Worm (Caenorhabditis elegans) whole organism, L4 larva: ENCODE data around the gene cul-4.

Experiments
- T20F7.1 ChIP-seq: fragments of 200-800 bp; sonication (Bioruptor generic); optimal IDR thresholded peaks from 2 replicates; lab custom pipeline; 2018; ENCODE audit warnings: mild to moderate bottlenecking, missing genetic modification characterization, missing compliant biosample characterization
- Y105C5A.15 ChIP-seq: fragments of 200-800 bp; sonication (Bioruptor generic); IDR thresholded peaks from 2 replicates; pipeline ENCODE4 v1.3.6; 2022; ENCODE audit warnings: missing genetic modification characterization, missing compliant biosample characterization
- ZK337.2 ChIP-seq: fragments of 200-800 bp; sonication (Bioruptor generic); IDR thresholded peaks from 2 replicates; pipeline ENCODE4 v1.3.6; 2022; ENCODE audit warnings: missing genetic modification reagents, missing genetic modification characterization, missing compliant biosample characterization
- aha-1 ChIP-seq: fragments of 150-350 bp; peaks from one replicate; lab custom pipeline; 2014; ENCODE audit warnings: missing biosample characterization, missing genetic modification characterization
- ceh-20 ChIP-seq: fragments of 200-800 bp; sonication (Bioruptor generic); IDR thresholded peaks from 2 replicates; pipeline ENCODE4 v1.3.6; 2022; ENCODE audit warnings: missing genetic modification reagents, missing genetic modification characterization, missing compliant biosample characterization
- daf-16 ChIP-seq, 3 experiments: sonication (generic microtip); optimal IDR thresholded peaks; 2 replicates each; lab custom pipeline; 2016 to 2017; ENCODE audit warnings: missing genetic modification characterization in 3 of 3, missing genetic modification reagents in 3 of 3, mild to moderate bottlenecking in 2 of 3, missing compliant biosample characterization in 2 of 3, missing biosample characterization in 1 of 3, moderate library complexity in 1 of 3
- daf-8 ChIP-seq: fragments of 200-800 bp; sonication (Bioruptor generic); IDR thresholded peaks from 2 replicates; pipeline ENCODE4 v1.3.6; 2022; ENCODE audit warnings: missing genetic modification characterization, missing compliant biosample characterization
- dmd-6 ChIP-seq: fragments of 200-800 bp; sonication (Bioruptor generic); IDR thresholded peaks from 2 replicates; pipeline ENCODE4 v1.3.6; 2022; ENCODE audit warnings: missing genetic modification reagents, missing genetic modification characterization, missing compliant biosample characterization
- dmd-8 ChIP-seq: fragments of 200-800 bp; sonication (Bioruptor generic); IDR thresholded peaks from 2 replicates; pipeline ENCODE4 v1.3.6; 2022; ENCODE audit warnings: missing genetic modification characterization, missing compliant biosample characterization
- dve-1 ChIP-seq: sonication (generic microtip); optimal IDR thresholded peaks from 2 replicates; lab custom pipeline; 2017; ENCODE audit warnings: antibody characterized with exemption, mild to moderate bottlenecking, missing genetic modification characterization, missing compliant biosample characterization; ENCODE audit not compliant: insufficient read depth
- hif-1 ChIP-seq, 2 experiments: sonication (generic microtip); optimal IDR thresholded peaks; 2 replicates each; lab custom pipeline; 2016 to 2017; ENCODE audit warnings: missing compliant biosample characterization in 2 of 2, missing genetic modification characterization in 2 of 2, missing genetic modification reagents in 2 of 2, missing genotype in 2 of 2, mild to moderate bottlenecking in 1 of 2
- hlh-11 ChIP-seq: fragments of 200-800 bp; sonication (Bioruptor generic); optimal IDR thresholded peaks from 2 replicates; lab custom pipeline; 2018; ENCODE audit warnings: mild to moderate bottlenecking, missing genetic modification characterization, missing compliant biosample characterization
- jun-1 ChIP-seq: fragments of 150-350 bp; optimal IDR thresholded peaks from 2 replicates; lab custom pipeline; 2014; ENCODE audit warnings: missing biosample characterization, missing genetic modification reagents, missing genetic modification characterization
- lin-1 ChIP-seq: fragments of 200-800 bp; sonication (Bioruptor generic); IDR thresholded peaks from 2 replicates; pipeline ENCODE4 v1.3.6; 2022; ENCODE audit warnings: missing genetic modification reagents, missing genetic modification characterization, missing compliant biosample characterization
- lin-15B ChIP-seq: fragments of 150-350 bp; sonication (generic microtip); optimal IDR thresholded peaks from 3 replicates; lab custom pipeline; 2014; ENCODE audit warnings: missing biosample characterization, missing genetic modification characterization
- lin-29 ChIP-seq: fragments of 200-800 bp; sonication (Bioruptor generic); IDR thresholded peaks from 2 replicates; pipeline ENCODE4 v1.3.6; 2022; ENCODE audit warnings: missing genetic modification reagents, missing genetic modification characterization, missing compliant biosample characterization
- lin-39 ChIP-seq: fragments of 150-350 bp; optimal IDR thresholded peaks from 2 replicates; lab custom pipeline; 2014; ENCODE audit warnings: missing biosample characterization, missing genetic modification reagents, missing genetic modification characterization
- madf-9 ChIP-seq: fragments of 200-800 bp; sonication (Bioruptor generic); conservative IDR thresholded peaks from 2 replicates; pipeline ENCODE4 v1.3.6; 2022; ENCODE audit warnings: missing genetic modification reagents, missing genetic modification characterization, missing compliant biosample characterization
- mdt-29 ChIP-seq: fragments of 200-800 bp; sonication (Bioruptor generic); IDR thresholded peaks from 2 replicates; pipeline ENCODE4 v1.3.6; 2022; ENCODE audit warnings: missing genetic modification reagents, missing genetic modification characterization, missing compliant biosample characterization
- nhr-102 ChIP-seq: sonication (generic microtip); optimal IDR thresholded peaks from 2 replicates; lab custom pipeline; 2016; ENCODE audit warnings: mild to moderate bottlenecking, missing genetic modification characterization, moderate library complexity, missing compliant biosample characterization
- nhr-25 ChIP-seq: sonication (generic microtip); optimal IDR thresholded peaks from 2 replicates; lab custom pipeline; 2017; ENCODE audit warnings: missing genetic modification characterization, mild to moderate bottlenecking, missing compliant biosample characterization, antibody characterized with exemption, moderate library complexity, borderline replicate concordance; ENCODE audit not compliant: insufficient read depth
- nhr-28 ChIP-seq: fragments of 150-350 bp; optimal IDR thresholded peaks from 2 replicates; lab custom pipeline; 2014; ENCODE audit warnings: missing biosample characterization, missing genetic modification characterization
- nhr-48 ChIP-seq: sonication (generic microtip); optimal IDR thresholded peaks from 2 replicates; lab custom pipeline; 2016; ENCODE audit warnings: mild to moderate bottlenecking, missing genetic modification characterization, missing compliant biosample characterization
- php-3 ChIP-seq: fragments of 200-800 bp; sonication (Bioruptor generic); IDR thresholded peaks from 2 replicates; pipeline ENCODE4 v1.3.6; 2022; ENCODE audit warnings: missing genetic modification reagents, missing genetic modification characterization, missing compliant biosample characterization
- pqm-1 ChIP-seq: sonication (generic microtip); optimal IDR thresholded peaks from 2 replicates; lab custom pipeline; 2017; ENCODE audit warnings: missing biosample characterization, missing genetic modification characterization
- rbr-2 ChIP-seq: sonication (generic microtip); optimal IDR thresholded peaks from 2 replicates; lab custom pipeline; 2016; ENCODE audit warnings: missing genotype, missing genetic modification characterization, missing compliant biosample characterization
- skn-1 ChIP-seq: fragments of 150-350 bp; optimal IDR thresholded peaks from 2 replicates; lab custom pipeline; 2014; ENCODE audit warnings: missing biosample characterization, missing genetic modification characterization
- tag-97 ChIP-seq: fragments of 200-800 bp; sonication (Bioruptor generic); IDR thresholded peaks from 2 replicates; pipeline ENCODE4 v1.3.6; 2022; ENCODE audit warnings: missing genetic modification characterization, missing compliant biosample characterization
- tra-1 ChIP-seq: fragments of 200-800 bp; sonication (Bioruptor generic); IDR thresholded peaks from 2 replicates; pipeline ENCODE4 v1.3.6; 2022; ENCODE audit warnings: missing genetic modification reagents, missing genetic modification characterization, missing compliant biosample characterization
- unc-130 ChIP-seq: sonication (generic microtip); optimal IDR thresholded peaks from 2 replicates; lab custom pipeline; 2016; ENCODE audit warnings: missing genetic modification reagents, missing genetic modification characterization, missing compliant biosample characterization
- unc-62 ChIP-seq, 3 experiments: fragments of 150-350 bp in 1 of 3; sonication (generic microtip); optimal IDR thresholded peaks in 2 of 3; peaks in 1 of 3; 1 replicate in 1 of 3; 2 replicates in 2 of 3; lab custom pipeline; 2014 to 2017; ENCODE audit warnings: missing biosample characterization in 3 of 3, missing genetic modification characterization in 3 of 3, missing genetic modification reagents in 3 of 3, missing genotype in 1 of 3
- zag-1 ChIP-seq: fragments of 150-350 bp; optimal IDR thresholded peaks from 2 replicates; lab custom pipeline; 2014; ENCODE audit warnings: missing biosample characterization, missing genetic modification characterization
- ztf-11 ChIP-seq: fragments of 150-350 bp; optimal IDR thresholded peaks from 2 replicates; lab custom pipeline; 2014; ENCODE audit warnings: missing biosample characterization, missing genetic modification characterization
- ztf-7 ChIP-seq: fragments of 150-350 bp; optimal IDR thresholded peaks from 2 replicates; lab custom pipeline; 2014; ENCODE audit warnings: missing biosample characterization, missing genetic modification characterization

cul-4 gene

DNA sequence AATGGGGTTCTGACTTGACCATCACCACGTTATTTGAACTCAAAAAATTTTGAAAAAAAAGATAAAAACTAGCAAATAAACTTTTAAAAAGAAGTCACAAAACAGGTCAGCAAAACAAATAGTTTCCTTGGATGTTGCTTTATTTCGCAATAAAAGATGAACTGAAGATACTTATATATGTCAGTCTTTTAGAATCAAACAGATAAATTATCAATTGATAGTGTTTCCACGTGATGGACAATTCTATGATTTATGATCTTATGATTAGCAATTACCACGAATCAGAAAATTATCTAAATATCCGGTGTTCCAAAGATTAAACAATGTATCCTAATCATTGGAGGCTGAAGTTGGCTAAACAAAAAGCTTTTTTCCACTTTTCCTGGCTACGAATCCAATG, 14.2 kb upstream of the cul-4 start (continued):
- TF ChIP-seq dmd-8 (no peak), ZK337.2 (GFP tag; lab: Robert Waterston, UW) (no peak), ztf-11 (tag; lab: Kevin White, UChicago) (no peak), mdt-29 (GFP tag; lab: Robert Waterston, UW) (no peak), ztf-7 (tag; lab: Kevin White, UChicago) (no peak), tra-1 (GFP tag; lab: Robert Waterston, UW) (peak; percentile 67; the same call in 1 of the 2 replicates), hif-1 (tag; optimal IDR thresholded peaks at IDR 0.05; lab: Kevin White, UChicago) (no peak), tag-97 (GFP tag; lab: Robert Waterston, UW) (no peak), madf-9 (GFP tag; lab: Robert Waterston, UW) (no peak), unc-62 (GFP tag; optimal IDR thresholded peaks at IDR 0.05 in 1 of 2; lab: Kevin White, UChicago) (peak in 1 of 2 experiments; percentile 98), unc-62 (tag; optimal IDR thresholded peaks at IDR 0.05; lab: Kevin White, UChicago) (no peak), lin-29 (GFP tag; lab: Robert Waterston, UW) (no peak), rbr-2 (tag; lab: Kevin White, UChicago) (no peak)

DNA sequence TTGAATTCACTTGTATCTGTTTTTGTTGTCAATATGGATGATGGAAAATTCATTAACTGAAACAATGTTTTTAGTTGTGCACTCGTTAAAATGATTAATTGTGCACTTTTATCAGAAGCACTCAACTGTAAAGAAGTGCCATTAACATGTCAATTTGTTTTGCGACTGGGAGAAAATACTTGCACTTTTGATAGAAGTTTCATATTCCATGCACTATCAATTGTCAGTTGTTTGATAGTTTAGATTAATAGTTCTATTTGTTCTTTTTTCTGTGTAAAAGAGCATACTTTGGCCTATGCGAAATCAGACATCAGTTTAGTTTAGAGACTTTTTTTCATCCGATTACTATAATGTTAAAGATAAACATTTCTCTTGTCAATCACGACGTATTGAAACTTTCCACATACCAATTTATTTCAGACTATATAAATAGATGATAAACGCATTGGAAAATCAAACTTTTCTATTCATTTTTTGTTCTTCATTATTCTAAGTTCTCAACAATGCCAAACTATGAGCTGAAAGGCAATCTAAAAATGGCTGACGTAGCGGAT, 11.9 kb upstream of the cul-4 start, which contains the start of gene C30G12.2:
Gene C30G12.2, plus strand, starts transcription at position 504 of the 554 bp plus-strand sequence.
- TF ChIP-seq nhr-25 = no peak
- peak in 1 of 2 experiments; percentile 75 for TF ChIP-seq unc-62 (GFP tag; optimal IDR thresholded peaks at IDR 0.05 in 1 of 2; lab: Kevin White, UChicago)
- no peak for TF ChIP-seq unc-62 (tag; optimal IDR thresholded peaks at IDR 0.05; lab: Kevin White, UChicago)
- peak; percentile 88 for TF ChIP-seq ceh-20 (GFP tag; lab: Robert Waterston, UW)
- TF ChIP-seq nhr-28 (tag; lab: Kevin White, UChicago) = peak; percentile 58
- TF ChIP-seq aha-1 (tag; lab: Kevin White, UChicago) = peak; percentile 36
- peak; percentile 55 for TF ChIP-seq T20F7.1 (GFP tag; lab: Kevin White, UChicago)
- TF ChIP-seq skn-1 (tag; lab: Kevin White, UChicago) = no peak
- peak; percentile 69 for TF ChIP-seq lin-1 (GFP tag; lab: Robert Waterston, UW)
- TF ChIP-seq dve-1 = peak; percentile 90
- TF ChIP-seq dmd-6 (GFP tag; lab: Robert Waterston, UW) = peak; percentile 100
- TF ChIP-seq lin-39 (tag; lab: Kevin White, UChicago) = no peak
- no peak for TF ChIP-seq rbr-2 (tag; lab: Kevin White, UChicago)
- TF ChIP-seq nhr-48 (tag; lab: Kevin White, UChicago) = peak; percentile 95
- TF ChIP-seq daf-8 (GFP tag; lab: Robert Waterston, UW) = no peak
- TF ChIP-seq tra-1 (GFP tag; lab: Robert Waterston, UW) = peak; percentile 89
- TF ChIP-seq hlh-11 (tag; lab: Kevin White, UChicago) = peak; percentile 69
- no peak for TF ChIP-seq zag-1 (tag; lab: Kevin White, UChicago)
- peak; percentile 94 for TF ChIP-seq php-3
- peak; percentile 65 for TF ChIP-seq pqm-1 (tag; lab: Kevin White, UChicago)
- TF ChIP-seq nhr-102 = peak; percentile 86
- no peak for TF ChIP-seq unc-130
- no peak for TF ChIP-seq Y105C5A.15 (GFP tag; lab: Robert Waterston, UW)
- no peak for TF ChIP-seq lin-15B (tag; lab: Kevin White, UChicago)
- no peak for TF ChIP-seq jun-1 (tag; lab: Kevin White, UChicago)
- TF ChIP-seq daf-16 (GFP tag; optimal IDR thresholded peaks at IDR 0.05; lab: Kevin White, UChicago) = peak in 1 of 2 experiments; percentile 92
- peak; percentile 90 for TF ChIP-seq daf-16 (tag; optimal IDR thresholded peaks at IDR 0.05; lab: Kevin White, UChicago)
- TF ChIP-seq mdt-29 (GFP tag; lab: Robert Waterston, UW) = 0 out of 2 replicates have a peak, but pooled peaks have one; percentile 13

DNA sequence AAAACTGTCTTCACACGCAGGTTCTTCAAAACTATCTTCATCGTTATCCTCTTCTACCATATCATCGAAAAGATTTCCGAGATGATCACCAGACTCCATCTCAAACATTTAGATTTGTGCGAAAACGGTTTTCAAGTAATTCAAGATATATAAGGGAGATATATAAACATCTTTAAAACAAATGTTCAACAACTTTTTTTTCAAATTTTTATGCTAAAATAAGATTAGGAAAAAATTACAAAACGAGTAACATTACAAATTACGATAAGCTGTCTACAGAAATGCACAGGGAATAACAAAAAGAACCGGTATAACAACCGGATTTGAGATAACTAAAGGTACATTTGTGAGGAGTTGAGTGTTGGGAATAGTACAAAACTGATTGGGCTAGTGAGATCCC, 6.0 kb upstream of the cul-4 start, which contains the start of gene C30G12.6:
Gene C30G12.6, minus strand, starts transcription at position 101 of the 400 bp plus-strand sequence.
- no peak for TF ChIP-seq nhr-48 (tag; lab: Kevin White, UChicago)
